Worm (Caenorhabditis elegans) whole organism, L4 larva: ENCODE measurements around the gene K09H11.4.

ENCODE experiments used
- ZK337.2 ChIP-seq: fragments of 200-800 bp; sonication (Bioruptor generic); IDR thresholded peaks from 2 replicates; pipeline ENCODE4 v1.3.6; 2022; ENCODE audit warnings: missing genetic modification reagents, missing genetic modification characterization, missing compliant biosample characterization
- aly-2 ChIP-seq: sonication (generic microtip); optimal IDR thresholded peaks from 2 replicates; lab custom pipeline; 2018; ENCODE audit warnings: missing biosample characterization, missing genetic modification characterization
- ceh-82 ChIP-seq: sonication (generic microtip); optimal IDR thresholded peaks from 2 replicates; lab custom pipeline; 2017; ENCODE audit warnings: missing biosample characterization, missing genetic modification characterization
- gei-8 ChIP-seq: fragments of 200-800 bp; sonication (Bioruptor generic); optimal IDR thresholded peaks from 2 replicates; lab custom pipeline; 2018; ENCODE audit warnings: mild to moderate bottlenecking, missing genetic modification characterization, missing compliant biosample characterization
- lir-3 ChIP-seq: sonication (generic microtip); optimal IDR thresholded peaks from 2 replicates; lab custom pipeline; 2016; ENCODE audit warnings: mild to moderate bottlenecking, missing genetic modification characterization, missing compliant biosample characterization
- snpc-4 ChIP-seq: fragments of 150-350 bp; optimal IDR thresholded peaks from 2 replicates; lab custom pipeline; 2014; ENCODE audit warnings: missing biosample characterization, missing genetic modification characterization

DNA sequence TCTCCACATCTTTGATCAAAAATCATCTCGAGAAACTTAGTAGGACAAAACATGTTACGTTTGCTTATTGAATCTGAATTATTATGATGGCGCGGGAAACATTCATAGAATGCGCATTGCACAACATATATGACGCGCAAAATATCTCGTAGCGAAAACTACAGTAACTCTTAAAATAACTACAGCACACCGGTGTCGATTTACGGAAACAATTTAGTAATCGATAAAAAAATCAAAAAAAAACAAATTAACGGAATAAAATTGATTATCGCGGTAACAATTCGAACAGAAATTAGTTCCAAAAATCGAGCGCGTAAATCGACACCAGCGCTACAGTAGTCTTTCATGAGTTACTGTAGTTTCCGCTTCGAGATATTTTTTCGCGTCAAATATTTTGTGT lies 4.3 kb downstream of the K09H11.4 start:
- TF ChIP-seq gei-8 (GFP tag; lab: Kevin White, UChicago): no peak
- no peak for TF ChIP-seq ZK337.2 (GFP tag; lab: Robert Waterston, UW)
- no peak for TF ChIP-seq aly-2 (tag; lab: Kevin White, UChicago)
- TF ChIP-seq ceh-82 (tag; lab: Kevin White, UChicago): no peak
- no peak for TF ChIP-seq lir-3
- no peak for TF ChIP-seq snpc-4
